Worm (Caenorhabditis elegans): Measurements from ENCODE around the gene C04G2.5.

The C04G2.5 gene

DNA sequence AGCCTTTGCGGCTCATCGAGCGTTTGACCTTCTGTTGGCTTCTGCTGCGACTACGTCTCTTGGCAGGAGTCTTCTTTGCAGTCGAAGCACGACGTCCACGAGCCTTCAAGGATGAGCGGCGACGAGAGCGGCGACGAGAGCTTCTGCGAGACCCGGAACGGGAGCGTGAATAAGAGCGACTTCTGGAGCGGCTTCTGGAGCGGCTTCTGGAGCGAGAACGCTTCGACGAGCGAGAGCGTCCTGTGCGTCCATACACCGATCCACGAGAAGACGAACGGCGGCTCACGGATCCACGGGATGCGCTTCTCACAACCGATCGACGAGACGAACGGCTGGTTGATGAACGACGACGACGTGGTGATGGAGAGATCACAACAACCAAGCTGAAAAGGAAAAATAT is 15.8 kb upstream of the C04G2.5 start:
- no peak for TF ChIP-seq unc-62 (GFP tag; optimal IDR thresholded peaks at IDR 0.05)

DNA sequence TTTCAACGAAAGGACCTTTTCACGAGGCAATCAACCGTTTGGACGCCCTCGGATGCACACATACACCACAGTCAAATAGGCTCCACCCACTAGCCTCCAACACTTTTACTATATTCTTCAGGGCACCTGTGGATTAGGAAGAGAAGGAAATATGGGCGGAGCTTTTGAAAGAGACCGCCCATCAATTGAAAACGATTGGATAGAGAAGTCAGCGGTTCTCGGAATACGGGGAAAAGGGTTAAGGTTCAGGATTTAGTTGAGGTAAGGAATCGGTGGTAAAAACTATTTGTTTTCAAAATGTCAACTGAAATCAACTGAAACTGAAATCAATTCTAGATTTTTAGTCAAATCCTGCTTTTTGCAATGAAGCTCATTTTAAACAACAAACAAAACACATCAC is 15.3 kb upstream of the C04G2.5 start, which contains the start of gene egl-38:
Gene egl-38 (minus strand): TSS at position 101 of the 400 bp plus-strand sequence.
- no peak for TF ChIP-seq unc-62 (GFP tag; optimal IDR thresholded peaks at IDR 0.05)

DNA sequence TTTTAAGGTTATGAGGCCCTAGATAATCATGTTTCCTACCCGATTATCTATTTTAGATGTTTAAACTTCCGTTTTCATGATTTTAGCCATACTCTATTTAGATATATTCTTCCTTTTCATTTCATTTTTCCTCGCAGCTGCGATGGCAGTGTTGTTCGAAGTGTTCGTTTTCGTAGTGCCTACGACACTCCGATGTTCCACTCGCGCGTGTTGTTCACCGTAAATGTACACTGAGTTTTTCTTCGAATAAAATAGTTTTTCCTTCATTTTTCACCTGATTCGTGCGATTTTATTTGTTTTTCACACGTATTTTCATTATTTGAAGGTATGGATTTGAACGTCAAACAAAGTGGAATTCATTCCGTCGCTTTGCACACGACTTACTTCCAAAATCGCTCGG is 1.8 kb upstream of the C04G2.5 start, which contains the start of gene dis-3:
Gene dis-3 (plus strand): TSS at position 322 of the 400 bp plus-strand sequence.
- no peak for TF ChIP-seq unc-62 (GFP tag; optimal IDR thresholded peaks at IDR 0.05)

DNA sequence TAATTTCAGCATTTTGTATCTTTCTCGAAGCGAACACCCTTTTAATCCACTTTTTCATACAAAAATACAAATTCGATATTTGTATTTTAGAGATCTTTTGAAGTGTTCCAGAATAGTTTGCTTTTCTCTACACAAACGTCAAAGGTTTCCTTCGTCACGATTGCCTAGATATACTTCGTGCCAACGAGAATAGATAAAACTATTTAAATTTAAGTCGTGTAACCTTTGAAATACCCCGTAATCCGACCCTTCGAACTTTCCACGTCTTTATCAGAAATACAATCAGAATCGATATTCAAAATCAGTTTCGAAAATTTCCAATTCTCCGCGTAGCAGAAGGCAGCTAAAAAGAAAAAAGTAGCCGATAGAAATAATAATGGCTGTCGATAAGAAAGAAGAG is 4.7 kb downstream of the C04G2.5 start, which contains the start of gene ttbk-5:
Gene ttbk-5 (plus strand): TSS at position 301 of the 400 bp plus-strand sequence.
- no peak for TF ChIP-seq unc-62 (GFP tag; optimal IDR thresholded peaks at IDR 0.05)

DNA sequence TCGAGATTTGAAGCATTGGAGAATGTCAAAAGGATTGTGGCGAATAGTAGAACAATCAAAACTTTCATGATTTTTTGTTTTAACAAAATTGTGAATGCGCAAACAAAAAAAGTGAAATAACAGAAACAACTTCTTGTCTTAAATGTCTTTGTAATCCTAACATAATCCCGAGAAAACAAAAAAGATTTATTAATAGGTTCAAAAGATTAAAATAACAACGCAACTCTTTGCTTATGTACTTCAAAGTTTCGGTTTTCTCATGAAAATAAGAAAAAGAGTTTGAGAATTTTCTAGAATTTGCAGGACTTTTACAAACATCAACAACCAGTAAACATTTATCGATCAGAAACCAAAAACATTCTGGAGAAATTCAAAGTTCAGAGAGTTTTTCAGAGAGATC is 5.3 kb downstream of the C04G2.5 start, which contains the start of gene ttr-39:
Gene ttr-39 (minus strand): TSS at position 101 of the 400 bp plus-strand sequence.
- TF ChIP-seq unc-62 (GFP tag; optimal IDR thresholded peaks at IDR 0.05), result no peak

DNA sequence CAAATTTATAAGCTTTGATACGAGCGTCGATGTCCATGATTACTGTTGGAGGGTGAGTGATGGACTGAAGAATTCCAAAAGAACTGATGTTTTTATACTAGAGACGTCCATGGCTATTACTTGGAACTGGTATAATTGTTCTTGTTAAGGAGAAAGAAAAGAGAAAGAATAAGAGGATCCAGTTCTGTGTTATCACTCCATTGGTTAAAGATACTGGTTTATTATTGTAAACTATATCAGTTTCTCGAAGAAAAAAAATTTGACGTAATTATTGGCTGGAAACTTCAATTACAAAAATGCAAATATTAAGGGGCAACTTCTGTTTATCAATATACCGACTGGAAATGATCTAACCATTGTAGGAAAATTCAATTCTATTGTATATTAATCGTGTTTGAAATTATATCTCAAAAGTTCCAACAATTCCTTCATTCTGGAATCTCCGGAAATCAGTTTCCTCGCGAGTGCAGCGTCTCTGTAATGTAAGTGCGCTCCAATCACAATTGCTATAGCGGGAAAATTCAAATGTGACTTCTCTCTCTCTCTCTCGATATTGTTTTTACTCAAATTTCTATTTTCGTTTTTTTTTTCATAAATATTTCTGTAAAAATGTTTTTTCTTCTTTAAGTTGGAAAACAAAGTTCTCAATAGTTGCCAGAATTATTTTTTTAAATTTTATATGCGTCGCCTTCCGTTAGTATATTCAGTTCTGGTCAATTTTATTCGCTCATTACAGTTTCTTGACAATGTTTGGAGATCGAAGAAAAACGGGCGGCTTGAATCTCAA is 9.5 kb downstream of the C04G2.5 start, which contains the start of the genes col-2 and ndc-80:
Gene col-2 (minus strand): TSS at position 51 of the 787 bp plus-strand sequence.
Gene ndc-80 (plus strand): TSS at position 737 of the 787 bp plus-strand sequence.
- TF ChIP-seq unc-62 (GFP tag; optimal IDR thresholded peaks at IDR 0.05), result no peak

DNA sequence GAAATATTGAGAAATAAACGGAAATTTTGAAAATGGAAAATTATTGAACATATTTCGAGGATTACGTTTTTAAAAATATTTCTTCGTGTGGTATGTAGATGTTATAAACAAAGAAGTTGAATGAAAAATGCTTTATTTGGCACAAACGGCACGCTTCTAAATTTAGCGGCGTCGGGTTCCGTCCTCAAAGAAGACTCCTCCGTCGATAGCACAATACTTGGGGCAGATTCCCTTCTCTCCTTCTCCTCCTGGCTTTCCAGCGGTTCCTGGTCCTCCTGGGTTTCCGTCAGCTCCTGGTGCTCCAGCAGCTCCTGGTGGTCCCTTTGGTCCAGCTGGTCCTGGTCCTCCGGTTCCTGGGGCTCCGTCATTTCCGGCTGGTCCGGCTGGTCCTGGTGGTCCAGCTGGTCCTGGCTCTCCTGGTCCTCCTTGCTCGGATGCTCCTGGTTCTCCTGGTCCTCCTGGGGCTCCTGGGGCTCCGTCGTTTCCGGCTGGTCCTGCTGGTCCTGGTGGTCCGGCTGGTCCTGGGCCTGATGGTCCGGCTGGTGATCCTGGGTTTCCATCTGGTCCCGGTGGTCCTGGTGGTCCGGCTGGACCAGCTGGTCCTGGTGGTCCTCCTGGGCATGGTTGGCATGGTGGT is 10.6 kb downstream of the C04G2.5 start, which contains the start of gene W01B6.8:
Gene W01B6.8 (minus strand): TSS at position 51 of the 637 bp plus-strand sequence.
- no peak for TF ChIP-seq unc-62 (GFP tag; optimal IDR thresholded peaks at IDR 0.05)

DNA sequence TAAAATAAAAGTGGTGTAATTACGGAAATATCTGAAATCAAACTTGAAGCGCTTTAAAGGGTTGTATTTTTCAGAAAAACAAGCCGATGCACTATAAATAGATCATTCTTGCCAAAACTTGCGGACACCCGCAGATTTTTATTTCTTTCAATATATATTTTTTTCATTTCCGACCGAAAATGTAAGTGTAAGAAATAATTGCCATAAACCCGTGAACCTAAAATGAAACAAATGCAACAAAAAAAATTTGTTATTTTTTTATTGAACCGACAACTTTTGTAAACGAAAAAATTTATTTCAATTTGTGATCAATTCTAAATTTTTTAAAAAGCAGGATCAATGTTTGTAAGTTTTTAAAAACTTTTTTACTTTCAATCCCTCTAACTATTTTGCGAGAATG is 14.3 kb downstream of the C04G2.5 start, which contains the start of gene W01B6.6:
Gene W01B6.6 (plus strand): TSS at position 301 of the 400 bp plus-strand sequence.
- no peak for TF ChIP-seq unc-62 (GFP tag; optimal IDR thresholded peaks at IDR 0.05)

DNA sequence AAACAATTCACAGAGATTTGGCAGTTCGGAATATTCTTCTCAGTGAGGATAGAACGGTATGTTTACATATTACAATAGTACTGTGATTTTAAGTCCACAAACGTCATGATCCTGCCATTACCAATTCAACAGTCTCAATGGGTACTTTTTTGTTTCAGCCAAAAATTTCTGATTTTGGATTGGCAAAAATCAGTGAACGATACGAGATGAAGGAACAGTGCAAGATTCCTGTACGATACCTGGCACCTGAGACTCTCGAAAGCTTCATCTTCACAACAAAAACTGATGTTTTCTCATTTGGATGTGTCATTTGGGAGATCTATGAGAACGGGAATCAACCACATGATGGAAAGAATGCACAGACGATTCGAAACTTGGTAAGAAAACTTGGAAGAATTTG is 17.1 kb downstream of the C04G2.5 start:
- no peak for TF ChIP-seq unc-62 (GFP tag; optimal IDR thresholded peaks at IDR 0.05)

DNA sequence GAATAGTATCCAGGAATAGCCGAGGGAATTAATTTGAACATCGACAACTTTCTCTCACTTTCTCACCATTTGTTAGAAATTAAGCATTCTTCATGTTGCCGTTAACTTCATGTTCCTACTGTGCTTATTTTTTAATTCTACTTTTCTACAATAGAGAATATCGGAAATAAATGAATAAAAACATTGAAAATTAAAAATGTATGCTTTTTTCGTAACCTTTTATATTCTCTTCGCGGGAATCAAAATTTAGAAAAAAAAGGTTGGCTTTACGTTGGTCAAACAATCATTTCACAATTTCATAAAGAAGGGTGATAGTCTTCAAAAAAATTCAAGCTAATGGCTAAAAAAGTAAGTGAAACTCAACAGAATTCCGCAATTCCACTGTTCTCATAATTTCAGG is 19.2 kb downstream of the C04G2.5 start, which contains the start of gene W01B6.5:
Gene W01B6.5 (plus strand): TSS at position 301 of the 400 bp plus-strand sequence.
- TF ChIP-seq unc-62 (GFP tag; optimal IDR thresholded peaks at IDR 0.05), result no peak

DNA sequence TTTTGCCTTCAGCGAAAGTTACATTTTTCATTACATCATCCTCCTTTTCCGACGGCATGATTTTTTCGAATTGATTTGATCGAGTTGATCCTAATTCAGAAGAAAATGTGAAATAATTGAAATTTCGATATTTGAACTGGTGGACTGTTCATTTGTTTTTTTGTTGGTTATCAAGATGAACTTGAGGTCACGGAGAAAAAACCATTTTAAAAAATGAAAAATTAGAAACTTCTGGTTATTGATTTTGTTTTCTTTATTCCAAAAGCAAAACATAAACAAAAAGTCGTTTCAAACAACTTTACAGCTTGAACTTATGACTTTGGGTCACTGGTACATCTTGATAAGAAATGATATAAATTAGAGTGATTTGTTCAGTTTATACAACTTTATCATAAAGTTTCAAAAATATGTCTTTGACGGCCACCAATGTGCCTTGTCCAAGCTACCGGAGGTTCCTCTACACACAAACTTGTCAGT is 20.0 kb downstream of the C04G2.5 start, which contains the start of the genes ttbk-4 and W01B6.4:
Gene ttbk-4 (minus strand): TSS at position 101 of the 477 bp plus-strand sequence.
Gene W01B6.4 (plus strand): TSS at position 427 of the 477 bp plus-strand sequence.
- TF ChIP-seq unc-62 (GFP tag; optimal IDR thresholded peaks at IDR 0.05), result no peak

DNA sequence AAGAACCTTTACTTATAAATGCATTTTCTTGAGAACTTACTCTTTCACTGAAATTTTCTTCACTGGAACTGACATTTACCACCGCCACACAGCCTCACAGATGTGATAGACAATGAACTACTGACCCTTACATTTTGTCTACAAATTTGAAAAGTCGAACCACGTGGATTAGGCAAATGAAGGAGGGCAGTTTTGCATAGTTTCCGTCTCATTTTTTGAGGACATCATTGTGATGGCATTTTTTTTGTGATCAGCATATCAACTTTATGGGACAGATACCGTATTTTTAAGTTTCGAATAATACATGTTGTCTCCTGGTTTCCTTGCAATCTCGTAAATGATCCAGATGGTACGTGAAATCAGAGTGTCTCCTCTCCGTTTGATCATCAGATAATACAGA is 22.5 kb downstream of the C04G2.5 start, which contains the start of gene W01B6.3:
Gene W01B6.3 (minus strand): TSS at position 101 of the 400 bp plus-strand sequence.
- no peak for TF ChIP-seq unc-62 (GFP tag; optimal IDR thresholded peaks at IDR 0.05)

DNA sequence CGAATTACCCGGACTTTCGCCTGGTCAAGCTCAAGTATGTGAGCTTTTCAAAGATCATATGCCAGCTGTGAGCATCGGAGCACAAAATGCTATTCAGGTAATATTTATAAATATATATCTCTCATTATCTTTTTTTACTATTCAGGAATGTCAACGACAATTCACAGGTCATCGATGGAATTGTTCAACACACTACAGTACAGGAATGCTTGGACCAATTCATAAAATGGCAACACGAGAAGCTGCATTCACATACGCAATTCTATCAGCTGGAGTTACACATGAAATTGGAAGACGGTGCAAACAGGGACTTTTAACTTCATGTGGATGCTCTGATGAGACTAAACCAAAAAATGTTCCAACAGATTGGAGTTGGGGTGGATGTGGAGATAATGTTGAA is 26.8 kb downstream of the C04G2.5 start:
- TF ChIP-seq unc-62 (GFP tag; optimal IDR thresholded peaks at IDR 0.05), result no peak

DNA sequence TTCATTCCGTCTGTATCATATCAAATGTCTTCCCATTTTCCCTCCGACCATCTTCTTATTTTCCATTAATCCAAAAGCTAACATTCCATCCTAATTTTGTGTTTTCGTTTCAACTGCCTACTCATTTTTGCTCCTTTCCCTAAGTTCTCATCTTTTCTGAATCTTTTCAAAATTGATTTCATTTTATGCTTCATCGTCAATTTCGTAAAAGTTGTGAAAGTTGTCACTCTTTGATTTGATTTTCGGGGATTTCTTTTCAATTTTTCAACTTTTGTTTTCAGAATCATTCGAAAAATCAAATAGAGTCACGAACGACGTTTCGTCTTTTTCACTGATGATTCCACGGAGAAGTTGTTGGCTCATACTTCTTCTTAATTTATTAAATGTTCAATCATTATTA is 27.5 kb downstream of the C04G2.5 start, which contains the start of gene cwn-2:
Gene cwn-2 (plus strand): TSS at position 276 of the 400 bp plus-strand sequence.
- TF ChIP-seq unc-62 (GFP tag; optimal IDR thresholded peaks at IDR 0.05), result no peak

DNA sequence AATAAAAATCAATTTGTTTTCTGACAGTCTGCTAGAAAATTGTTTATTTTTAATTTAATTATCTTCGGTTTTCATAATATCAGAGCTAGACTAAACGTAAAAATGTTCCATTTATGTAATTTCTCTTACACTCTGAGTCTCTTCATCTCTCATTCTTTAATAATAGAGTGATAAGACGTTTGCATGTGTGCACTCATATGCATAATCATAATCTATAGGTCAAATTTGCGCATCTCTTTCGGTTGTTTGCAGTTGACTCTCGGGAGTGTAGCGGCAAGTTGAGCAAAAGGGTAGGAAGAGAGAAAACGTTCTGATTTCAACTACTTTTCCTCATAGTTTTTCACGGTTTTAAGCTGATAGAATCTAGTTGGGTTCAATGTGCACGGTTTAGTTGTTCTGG is 28.6 kb downstream of the C04G2.5 start:
- no peak for TF ChIP-seq unc-62 (GFP tag; optimal IDR thresholded peaks at IDR 0.05)

DNA sequence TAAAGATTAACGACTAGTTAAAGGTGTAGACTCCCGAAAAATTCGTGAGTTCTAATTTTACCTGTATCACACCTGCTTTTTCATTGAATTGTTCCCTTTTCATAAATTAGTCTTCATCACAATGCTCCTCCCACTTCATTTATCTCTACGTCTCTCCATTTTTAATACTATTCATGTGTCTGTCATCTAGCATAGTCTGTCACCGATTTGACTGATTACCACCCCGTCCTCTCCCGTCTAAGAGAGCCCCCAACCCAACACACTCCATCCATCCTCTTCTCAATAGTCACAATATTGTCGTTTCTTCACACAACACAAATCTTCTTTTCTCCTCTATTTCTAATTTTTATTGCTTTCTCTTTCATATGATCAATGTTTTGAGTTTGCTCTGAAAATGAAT is 29.9 kb downstream of the C04G2.5 start:
- no peak for TF ChIP-seq unc-62 (GFP tag; optimal IDR thresholded peaks at IDR 0.05)
